Fruit fly (Drosophila melanogaster): Measurements from ENCODE around the gene Mcr.

- TF ChIP-seq insv (optimal IDR thresholded peaks at IDR 0.05) = no peak
- no peak for TF ChIP-seq psq (optimal IDR thresholded peaks at IDR 0.05)
- TF ChIP-seq h (optimal IDR thresholded peaks at IDR 0.05) = no peak
Observed at dm6 chr2L:8099050-8099449, 16.3 kb upstream of the Mcr start.

Measured in Kc167 (cell line).